Fruit fly (Drosophila melanogaster) whole organism, adult: ENCODE measurements around the gene I-2.
A peak's percentile ranks its signal among the peaks of the same experiment; 100 is the strongest.

Experiments
- CG12768 ChIP-seq: fragments of 200-800 bp; sonication (Bioruptor generic); optimal IDR thresholded peaks from 2 replicates; lab custom pipeline; 2017; ENCODE audit warnings: missing biosample characterization, missing genetic modification characterization, mild to moderate bottlenecking, moderate library complexity, missing genetic modification reagents
- CG14711 ChIP-seq: fragments of 200-800 bp; sonication (Bioruptor generic); optimal IDR thresholded peaks from 2 replicates; lab custom pipeline; 2018; ENCODE audit warnings: missing biosample characterization, mild to moderate bottlenecking, missing genetic modification characterization, moderate library complexity
- CG33017 ChIP-seq: fragments of 200-800 bp; sonication (Bioruptor generic); optimal IDR thresholded peaks from 2 replicates; lab custom pipeline; 2018; ENCODE audit warnings: missing biosample characterization, mild to moderate bottlenecking, missing genetic modification characterization, moderate library complexity
- CG5204 ChIP-seq: fragments of 200-800 bp; sonication (Bioruptor generic); optimal IDR thresholded peaks from 2 replicates; lab custom pipeline; 2016; ENCODE audit warnings: missing biosample characterization, missing genetic modification characterization
- CG7045 ChIP-seq: fragments of 200-800 bp; sonication (Bioruptor generic); optimal IDR thresholded peaks from 2 replicates; lab custom pipeline; 2017; ENCODE audit warnings: missing biosample characterization, mild to moderate bottlenecking, missing genetic modification characterization
- Clk ChIP-seq: fragments of 200-800 bp; sonication (Bioruptor generic); optimal IDR thresholded peaks from 2 replicates; lab custom pipeline; 2017; ENCODE audit warnings: missing biosample characterization, missing genetic modification characterization
- Crg-1 ChIP-seq: fragments of 200-800 bp; sonication (Bioruptor generic); optimal IDR thresholded peaks from 2 replicates; lab custom pipeline; 2016; ENCODE audit warnings: missing biosample characterization, missing genetic modification characterization
- bab1 ChIP-seq: fragments of 200-800 bp; sonication (Bioruptor generic); optimal IDR thresholded peaks from 3 replicates; lab custom pipeline; 2019; ENCODE audit warnings: missing biosample characterization, mild to moderate bottlenecking, missing genetic modification characterization, moderate library complexity
- kay ChIP-seq: fragments of 200-800 bp; sonication (Bioruptor generic); peaks from one replicate; lab custom pipeline; 2016; ENCODE audit warnings: missing biosample characterization, missing genetic modification characterization, borderline replicate concordance
- ovo ChIP-seq: fragments of 200-800 bp; sonication (Bioruptor generic); optimal IDR thresholded peaks from 2 replicates; lab custom pipeline; 2016; ENCODE audit warnings: missing biosample characterization, missing genetic modification characterization
- pad ChIP-seq: fragments of 200-800 bp; sonication (Bioruptor generic); optimal IDR thresholded peaks from 3 replicates; lab custom pipeline; 2017; ENCODE audit warnings: missing biosample characterization, missing genetic modification characterization, mild to moderate bottlenecking, moderate library complexity, missing genetic modification reagents
- tj ChIP-seq: fragments of 200-800 bp; sonication (Bioruptor generic); optimal IDR thresholded peaks from 3 replicates; lab custom pipeline; 2017; ENCODE audit warnings: missing biosample characterization, mild to moderate bottlenecking, missing genetic modification characterization, moderate library complexity
- toe ChIP-seq: fragments of 200-800 bp; sonication (Bioruptor generic); optimal IDR thresholded peaks from 2 replicates; lab custom pipeline; 2016; ENCODE audit warnings: missing biosample characterization, missing genetic modification characterization

DNA sequence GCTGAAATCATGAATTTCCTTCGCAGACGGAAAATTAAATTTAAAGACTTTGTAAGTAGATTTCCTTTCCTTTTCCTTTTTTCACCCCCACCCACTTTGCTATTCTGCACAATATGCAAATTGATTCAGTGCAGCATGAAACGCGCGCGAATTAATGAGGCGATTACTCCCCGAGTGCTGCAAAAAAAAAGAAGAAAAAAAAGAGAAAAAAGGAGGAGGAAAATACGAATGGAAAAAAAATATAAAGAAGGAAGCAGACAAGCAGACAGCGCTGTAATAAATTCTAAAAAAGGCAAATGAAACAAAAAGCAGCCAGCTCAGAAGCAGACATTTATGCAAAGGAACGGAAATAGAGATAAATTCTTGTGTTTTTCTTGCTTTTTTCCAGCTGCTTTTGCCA is 12.1 kb upstream of the I-2 start:
- TF ChIP-seq CG7045 (GFP tag; lab: Kevin White, UChicago) (no peak), CG5204 (GFP tag; lab: Kevin White, UChicago) (no peak), Crg-1 (GFP tag; lab: Kevin White, UChicago) (no peak), kay (GFP tag; lab: Kevin White, UChicago) (no peak), ovo (no peak), Clk (no peak), CG12768 (no peak), CG14711 (no peak), toe (GFP tag; lab: Kevin White, UChicago) (no peak), pad (GFP tag; lab: Kevin White, UChicago) (no peak), CG33017 (tag; lab: Kevin White, UChicago) (no peak), bab1 (no peak), tj (GFP tag; lab: Kevin White, UChicago) (peak; percentile 42)
